Fruit fly (Drosophila melanogaster): ENCODE measurements around the gene Hand.

Hand gene

dm6 chr2L:10327790-10328189, 32.6 kb upstream of the Hand start, which contains the start of gene RnrL:
RnrL (minus strand) TSS chr2L:10327943.
- TF ChIP-seq D1 (tag; optimal IDR thresholded peaks at IDR 0.05), result no peak
- TF ChIP-seq Pif1A (GFP tag; optimal IDR thresholded peaks at IDR 0.05), result no peak
- TF ChIP-seq CG34367 (tag; optimal IDR thresholded peaks at IDR 0.05), result no peak
- no peak for TF ChIP-seq CG14655 (GFP tag; optimal IDR thresholded peaks at IDR 0.05)
- TF ChIP-seq CG10348 (GFP tag; IDR thresholded peaks at IDR 0.05), result no peak
- no peak for TF ChIP-seq gl (tag; optimal IDR thresholded peaks at IDR 0.05)
- TF ChIP-seq CG8301 (tag; optimal IDR thresholded peaks at IDR 0.05), result no peak
- no peak for TF ChIP-seq fd96Ca (GFP tag; IDR thresholded peaks at IDR 0.05)
- no peak for TF ChIP-seq CG8159 (tag; optimal IDR thresholded peaks at IDR 0.05)
- no peak for TF ChIP-seq Pif1B (GFP tag; optimal IDR thresholded peaks at IDR 0.05)

dm6 chr2L:10322773-10323487, 27.7 kb upstream of the Hand start, which contains the start of gene CG5381:
CG5381 (minus strand) TSS chr2L:10323102.
- no peak for TF ChIP-seq CG34367 (tag; optimal IDR thresholded peaks at IDR 0.05)
- no peak for TF ChIP-seq CG13204 (GFP tag; optimal IDR thresholded peaks at IDR 0.05)
- TF ChIP-seq EcR (GFP tag; optimal IDR thresholded peaks at IDR 0.05), result no peak
- no peak for TF ChIP-seq Snoo (tag; optimal IDR thresholded peaks at IDR 0.05)
- TF ChIP-seq CG14655 (GFP tag; optimal IDR thresholded peaks at IDR 0.05), result no peak
- TF ChIP-seq CG32121 (GFP tag; IDR thresholded peaks at IDR 0.05), result no peak
- no peak for TF ChIP-seq Pif1A (GFP tag; optimal IDR thresholded peaks at IDR 0.05)
- no peak for TF ChIP-seq CG4496 (GFP tag; IDR thresholded peaks at IDR 0.05)

dm6 chr2L:10322176-10322575, 27.0 kb upstream of the Hand start, which contains the start of gene CG4995:
CG4995 (plus strand) TSS chr2L:10322476.
- TF ChIP-seq CG15710 (tag; optimal IDR thresholded peaks at IDR 0.05) (no peak), Snoo (tag; optimal IDR thresholded peaks at IDR 0.05) (no peak), CG17806 (tag; optimal IDR thresholded peaks at IDR 0.05) (no peak), CG8301 (tag; optimal IDR thresholded peaks at IDR 0.05) (no peak), CG32121 (GFP tag; IDR thresholded peaks at IDR 0.05) (no peak), Pif1A (GFP tag; optimal IDR thresholded peaks at IDR 0.05) (no peak)

dm6 chr2L:10321612-10322011, 26.4 kb upstream of the Hand start:
- no peak for TF ChIP-seq CG14655 (GFP tag; optimal IDR thresholded peaks at IDR 0.05)
- no peak for TF ChIP-seq CG12605 (GFP tag; IDR thresholded peaks at IDR 0.05)
- TF ChIP-seq CG13204 (GFP tag; optimal IDR thresholded peaks at IDR 0.05), result no peak
- TF ChIP-seq CG8159 (tag; optimal IDR thresholded peaks at IDR 0.05), result no peak
- TF ChIP-seq D1 (tag; optimal IDR thresholded peaks at IDR 0.05), result no peak
- TF ChIP-seq EcR (GFP tag; optimal IDR thresholded peaks at IDR 0.05), result peak; percentile 90
- TF ChIP-seq CG32121 (GFP tag; IDR thresholded peaks at IDR 0.05), result peak; percentile 51; the same call in 1 of the 2 replicates
- peak; percentile 42 for TF ChIP-seq gl (tag; optimal IDR thresholded peaks at IDR 0.05)

dm6 chr2L:10321036-10321583, 25.9 kb upstream of the Hand start:
- TF ChIP-seq fd96Ca (GFP tag; IDR thresholded peaks at IDR 0.05), result no peak
- TF ChIP-seq CG15710 (tag; optimal IDR thresholded peaks at IDR 0.05), result no peak
- TF ChIP-seq D1 (tag; optimal IDR thresholded peaks at IDR 0.05), result no peak
- TF ChIP-seq CG9948 (tag; optimal IDR thresholded peaks at IDR 0.05), result no peak
- TF ChIP-seq gl (tag; optimal IDR thresholded peaks at IDR 0.05), result no peak
- no peak for TF ChIP-seq CG13204 (GFP tag; optimal IDR thresholded peaks at IDR 0.05)

- TF ChIP-seq CG10348 (GFP tag; IDR thresholded peaks at IDR 0.05), result no peak
- no peak for TF ChIP-seq D1 (tag; optimal IDR thresholded peaks at IDR 0.05)
- no peak for TF ChIP-seq Ets98B (GFP tag; IDR thresholded peaks at IDR 0.05)
- no peak for TF ChIP-seq CG9948 (tag; optimal IDR thresholded peaks at IDR 0.05)
- TF ChIP-seq Pif1A (GFP tag; optimal IDR thresholded peaks at IDR 0.05), result no peak
- no peak for TF ChIP-seq CG15710 (tag; optimal IDR thresholded peaks at IDR 0.05)
- TF ChIP-seq CG8301 (tag; optimal IDR thresholded peaks at IDR 0.05), result no peak
- TF ChIP-seq CG34367 (tag; optimal IDR thresholded peaks at IDR 0.05), result no peak
These were observed 25.1 kb upstream of the Hand start for dm6 chr2L:10320174-10320775.

dm6 chr2L:10315888-10316287, 20.7 kb upstream of the Hand start:
- TF ChIP-seq Pif1A (GFP tag; optimal IDR thresholded peaks at IDR 0.05), result no peak
- TF ChIP-seq Ets98B (GFP tag; IDR thresholded peaks at IDR 0.05), result no peak
- no peak for TF ChIP-seq EcR (GFP tag; optimal IDR thresholded peaks at IDR 0.05)
- no peak for TF ChIP-seq fd96Ca (GFP tag; IDR thresholded peaks at IDR 0.05)
- no peak for TF ChIP-seq gl (tag; optimal IDR thresholded peaks at IDR 0.05)
- TF ChIP-seq CG13204 (GFP tag; optimal IDR thresholded peaks at IDR 0.05), result no peak
- no peak for TF ChIP-seq CG12605 (GFP tag; IDR thresholded peaks at IDR 0.05)
- TF ChIP-seq CG34367 (tag; optimal IDR thresholded peaks at IDR 0.05), result no peak

All from whole organism, pupa.